Worm (Caenorhabditis elegans) whole organism, young adult: ENCODE data around the gene F48E8.8.

Experiments
- B0035.1 ChIP-seq: sonication (generic microtip); optimal IDR thresholded peaks from 2 replicates; lab custom pipeline; 2016; ENCODE audit warnings: missing genetic modification characterization, mild to moderate bottlenecking, missing compliant biosample characterization, missing genotype, missing genetic modification reagents
- D2030.7 ChIP-seq: fragments of 200-800 bp; sonication (Bioruptor generic); IDR thresholded peaks from 2 replicates; pipeline ENCODE4 v1.3.6; 2022; ENCODE audit warnings: missing genetic modification reagents, missing genetic modification characterization, missing compliant biosample characterization
- F10E7.11 ChIP-seq: sonication (generic microtip); optimal IDR thresholded peaks from 2 replicates; lab custom pipeline; 2017; ENCODE audit warnings: mild to moderate bottlenecking, missing genetic modification characterization, moderate library complexity, missing compliant biosample characterization
- F33H1.4 ChIP-seq: fragments of 200-800 bp; sonication (Bioruptor generic); IDR thresholded peaks from 2 replicates; pipeline ENCODE4 v1.3.6; 2022; ENCODE audit warnings: missing genetic modification reagents, missing genetic modification characterization, missing compliant biosample characterization
- F39B2.1 ChIP-seq: fragments of 200-800 bp; sonication (Bioruptor generic); IDR thresholded peaks from 2 replicates; pipeline ENCODE4 v1.3.6; 2022; ENCODE audit warnings: missing genetic modification reagents, missing genetic modification characterization, missing compliant biosample characterization
- F49E8.2 ChIP-seq: sonication (generic microtip); optimal IDR thresholded peaks from 3 replicates; lab custom pipeline; 2017; ENCODE audit warnings: missing genetic modification characterization, mild to moderate bottlenecking, missing compliant biosample characterization, antibody characterized with exemption, moderate library complexity; ENCODE audit not compliant: insufficient read depth
- akir-1 ChIP-seq: fragments of 200-800 bp; sonication (Bioruptor generic); optimal IDR thresholded peaks from 2 replicates; lab custom pipeline; 2018; ENCODE audit warnings: mild to moderate bottlenecking, missing genetic modification characterization, moderate library complexity, missing compliant biosample characterization
- ama-1 ChIP-seq, 3 experiments: fragments of 150-350 bp in 1 of 3; sonication (generic microtip) in 2 of 3; optimal IDR thresholded peaks; 2 replicates each; lab custom pipeline; 2014 to 2018; ENCODE audit warnings: missing biosample characterization in 2 of 3, missing genetic modification characterization in 2 of 3, missing genetic modification reagents in 2 of 3
- attf-5 ChIP-seq: fragments of 200-800 bp; sonication (Bioruptor generic); optimal IDR thresholded peaks from 2 replicates; lab custom pipeline; 2018; ENCODE audit warnings: mild to moderate bottlenecking, missing genetic modification characterization, missing compliant biosample characterization
- attf-6 ChIP-seq: fragments of 200-800 bp; sonication (Bioruptor generic); IDR thresholded peaks from 2 replicates; pipeline ENCODE4 v1.3.6; 2022; ENCODE audit warnings: missing genetic modification reagents, missing genetic modification characterization, missing compliant biosample characterization
- bed-1 ChIP-seq: fragments of 200-800 bp; sonication (Bioruptor generic); IDR thresholded peaks from 2 replicates; pipeline ENCODE4 v1.3.6; 2022; ENCODE audit warnings: missing genetic modification reagents, missing genetic modification characterization, missing compliant biosample characterization
- cebp-1 ChIP-seq, 2 experiments: fragments of 200-800 bp in 1 of 2; sonication (Bioruptor generic) in 1 of 2; sonication (generic microtip) in 1 of 2; IDR thresholded peaks in 1 of 2; optimal IDR thresholded peaks in 1 of 2; 2 replicates each; pipeline versions ENCODE4 v1.3.6 to Lab custom; 2017 to 2022; ENCODE audit warnings: missing compliant biosample characterization in 2 of 2, missing genetic modification characterization in 2 of 2, mild to moderate bottlenecking in 1 of 2, missing genetic modification reagents in 1 of 2, moderate library complexity in 1 of 2
- ceh-27 ChIP-seq: fragments of 200-800 bp; sonication (Bioruptor generic); optimal IDR thresholded peaks from 2 replicates; lab custom pipeline; 2018; ENCODE audit warnings: mild to moderate bottlenecking, missing genetic modification characterization, moderate library complexity, missing compliant biosample characterization
- ceh-79 ChIP-seq: sonication (generic microtip); optimal IDR thresholded peaks from 2 replicates; lab custom pipeline; 2017; ENCODE audit warnings: mild to moderate bottlenecking, missing genetic modification characterization, missing compliant biosample characterization
- ceh-91 ChIP-seq: fragments of 200-800 bp; sonication (Bioruptor generic); IDR thresholded peaks from 2 replicates; pipeline ENCODE4 v1.3.6; 2022; ENCODE audit warnings: missing genetic modification reagents, missing genetic modification characterization, missing compliant biosample characterization
- chd-7 ChIP-seq: sonication (generic microtip); optimal IDR thresholded peaks from 2 replicates; lab custom pipeline; 2016; ENCODE audit warnings: mild to moderate bottlenecking, missing genetic modification characterization, moderate library complexity, missing compliant biosample characterization
- dpl-1 ChIP-seq: fragments of 150-350 bp; optimal IDR thresholded peaks from 2 replicates; lab custom pipeline; 2014; ENCODE audit warnings: missing biosample characterization, missing genetic modification reagents, missing genetic modification characterization
- egl-44 ChIP-seq: fragments of 200-800 bp; sonication (Bioruptor generic); IDR thresholded peaks from 2 replicates; pipeline ENCODE4 v1.3.6; 2022; ENCODE audit warnings: missing genetic modification reagents, missing genetic modification characterization, missing compliant biosample characterization
- gei-17 ChIP-seq: fragments of 200-800 bp; sonication (Bioruptor generic); optimal IDR thresholded peaks from 2 replicates; lab custom pipeline; 2018; ENCODE audit warnings: mild to moderate bottlenecking, missing genetic modification characterization, missing compliant biosample characterization
- hlh-26 ChIP-seq: fragments of 200-800 bp; sonication (Bioruptor generic); conservative IDR thresholded peaks from 2 replicates; pipeline ENCODE4 v1.3.6; 2022; ENCODE audit warnings: missing genetic modification reagents, missing genetic modification characterization, missing compliant biosample characterization
- hsf-1 ChIP-seq: fragments of 200-800 bp; sonication (Bioruptor generic); IDR thresholded peaks from 2 replicates; pipeline ENCODE4 v1.3.6; 2022; ENCODE audit warnings: missing genetic modification reagents, missing genetic modification characterization, missing compliant biosample characterization
- let-526 ChIP-seq: fragments of 200-800 bp; sonication (Bioruptor generic); IDR thresholded peaks from 2 replicates; pipeline ENCODE4 v1.3.6; 2022; ENCODE audit warnings: missing genetic modification reagents, missing genetic modification characterization, missing compliant biosample characterization
- madf-10 ChIP-seq: sonication (generic microtip); optimal IDR thresholded peaks from 2 replicates; lab custom pipeline; 2016; ENCODE audit warnings: mild to moderate bottlenecking, missing genetic modification characterization, missing compliant biosample characterization
- mes-4 ChIP-seq: sonication (generic microtip); optimal IDR thresholded peaks from 2 replicates; lab custom pipeline; 2016; ENCODE audit warnings: missing genotype, missing genetic modification characterization, missing compliant biosample characterization
- mxl-1 ChIP-seq: sonication (generic microtip); optimal IDR thresholded peaks from 2 replicates; lab custom pipeline; 2016; ENCODE audit warnings: missing genetic modification characterization, missing compliant biosample characterization
- nfya-1 ChIP-seq: sonication (generic microtip); optimal IDR thresholded peaks from 2 replicates; lab custom pipeline; 2017; ENCODE audit warnings: antibody characterized with exemption, missing compliant biosample characterization, missing genetic modification characterization, borderline replicate concordance; ENCODE audit not compliant: insufficient read depth
- nfyb-1 ChIP-seq: fragments of 200-800 bp; sonication (Bioruptor generic); IDR thresholded peaks from 2 replicates; pipeline ENCODE4 v1.3.6; 2022; ENCODE audit warnings: missing genetic modification reagents, missing genetic modification characterization, missing compliant biosample characterization
- nhr-120 ChIP-seq: fragments of 200-800 bp; sonication (Bioruptor generic); IDR thresholded peaks from 2 replicates; pipeline ENCODE4 v1.3.6; 2022; ENCODE audit warnings: missing genetic modification characterization, missing compliant biosample characterization
- nhr-80 ChIP-seq: sonication (generic microtip); optimal IDR thresholded peaks from 2 replicates; lab custom pipeline; 2016; ENCODE audit warnings: missing genetic modification characterization, missing compliant biosample characterization
- nhr-90 ChIP-seq: sonication (generic microtip); optimal IDR thresholded peaks from 2 replicates; lab custom pipeline; 2016; ENCODE audit warnings: missing genotype, mild to moderate bottlenecking, missing genetic modification characterization, missing compliant biosample characterization
- pha-4 ChIP-seq: fragments of 150-350 bp; sonication (generic microtip); optimal IDR thresholded peaks from 2 replicates; lab custom pipeline; 2014; ENCODE audit warnings: missing biosample characterization, missing genetic modification reagents, missing genetic modification characterization
- rpc-1 ChIP-seq, 2 experiments: fragments of 150-350 bp in 1 of 2; sonication (generic microtip) in 1 of 2; optimal IDR thresholded peaks; 2 replicates each; lab custom pipeline; 2014 to 2018; ENCODE audit warnings: missing biosample characterization in 1 of 2, missing genetic modification characterization in 1 of 2, missing genetic modification reagents in 1 of 2, missing genotype in 1 of 2
- snpc-1.3 ChIP-seq: sonication (generic microtip); optimal IDR thresholded peaks from 2 replicates; lab custom pipeline; 2017; ENCODE audit warnings: missing genetic modification characterization, mild to moderate bottlenecking, missing compliant biosample characterization, antibody characterized with exemption, moderate library complexity, missing genotype, missing genetic modification reagents; ENCODE audit not compliant: insufficient read depth
- somi-1 ChIP-seq: fragments of 200-800 bp; sonication (Bioruptor generic); optimal IDR thresholded peaks from 2 replicates; lab custom pipeline; 2018; ENCODE audit warnings: mild to moderate bottlenecking, missing genetic modification characterization, missing compliant biosample characterization
- sptf-2 ChIP-seq: fragments of 200-800 bp; sonication (Bioruptor generic); optimal IDR thresholded peaks from 2 replicates; lab custom pipeline; 2018; ENCODE audit warnings: mild to moderate bottlenecking, missing genetic modification characterization, missing compliant biosample characterization
- unc-62 ChIP-seq: fragments of 150-350 bp; optimal IDR thresholded peaks from 2 replicates; lab custom pipeline; 2014; ENCODE audit warnings: missing biosample characterization, missing genetic modification reagents, missing genetic modification characterization
- zfh-2 ChIP-seq: fragments of 200-800 bp; sonication (Bioruptor generic); conservative IDR thresholded peaks from 2 replicates; pipeline ENCODE4 v1.3.6; 2022; ENCODE audit warnings: missing genetic modification reagents, missing genetic modification characterization, missing compliant biosample characterization
- ztf-18 ChIP-seq: sonication (generic microtip); optimal IDR thresholded peaks from 2 replicates; lab custom pipeline; 2016; ENCODE audit warnings: missing genotype, mild to moderate bottlenecking, missing genetic modification characterization, missing compliant biosample characterization
- ztf-28 ChIP-seq: fragments of 200-800 bp; sonication (Bioruptor generic); IDR thresholded peaks from 2 replicates; pipeline ENCODE4 v1.3.6; 2022; ENCODE audit warnings: missing genetic modification reagents, missing genetic modification characterization, missing compliant biosample characterization
- ztf-3 ChIP-seq: fragments of 200-800 bp; sonication (Bioruptor generic); optimal IDR thresholded peaks from 2 replicates; lab custom pipeline; 2018; ENCODE audit warnings: mild to moderate bottlenecking, missing genetic modification characterization, missing compliant biosample characterization

F48E8.8 gene

ce11 chrIII:5478011-5478410 lies 28.4 kb upstream of the F48E8.8 start, which contains the start of gene R02F2.10:
R02F2.10 (plus strand) TSS chrIII:5478311.
- TF ChIP-seq somi-1 (GFP tag; lab: Kevin White, UChicago) (no peak), ama-1 (optimal IDR thresholded peaks at IDR 0.05; lab: Kevin White, UChicago) (no peak), ama-1 (GFP tag; optimal IDR thresholded peaks at IDR 0.05; lab: Kevin White, UChicago) (no peak), nhr-80 (no peak), attf-6 (GFP tag; lab: Robert Waterston, UW) (no peak), ztf-3 (GFP tag; lab: Kevin White, UChicago) (no peak), bed-1 (GFP tag; lab: Robert Waterston, UW) (no peak), mxl-1 (tag; lab: Kevin White, UChicago) (no peak), ztf-28 (GFP tag; lab: Robert Waterston, UW) (no peak)

- TF ChIP-seq chd-7 (tag; lab: Kevin White, UChicago), result no peak
- no peak for TF ChIP-seq ceh-79 (tag; lab: Kevin White, UChicago)
- no peak for TF ChIP-seq cebp-1 (GFP tag; IDR thresholded peaks at IDR 0.05; lab: Robert Waterston, UW)
- TF ChIP-seq cebp-1 (tag; optimal IDR thresholded peaks at IDR 0.05; lab: Kevin White, UChicago), result no peak
- no peak for TF ChIP-seq dpl-1
- TF ChIP-seq ceh-27 (GFP tag; lab: Kevin White, UChicago), result no peak
- no peak for TF ChIP-seq madf-10
- no peak for TF ChIP-seq sptf-2 (GFP tag; lab: Kevin White, UChicago)
- TF ChIP-seq mes-4, result no peak
- TF ChIP-seq snpc-1.3, result no peak
- TF ChIP-seq nhr-120 (GFP tag; lab: Robert Waterston, UW), result no peak
- TF ChIP-seq F33H1.4 (GFP tag; lab: Robert Waterston, UW), result no peak
- TF ChIP-seq, all 124 proteins: peak for 0
Measured at ce11 chrIII:5474176-5474575, 24.6 kb upstream of the F48E8.8 start, which contains the start of gene lon-1. lon-1 (plus strand) TSS chrIII:5474476.

ce11 chrIII:5472693-5473092 lies 23.1 kb upstream of the F48E8.8 start:
- TF ChIP-seq nhr-90 (tag; lab: Kevin White, UChicago) (no peak), hlh-26 (GFP tag; lab: Robert Waterston, UW) (no peak), dpl-1 (no peak), B0035.1 (tag; lab: Kevin White, UChicago) (no peak), F10E7.11 (no peak), zfh-2 (GFP tag; lab: Robert Waterston, UW) (0 out of 2 replicates have a peak, but pooled peaks have one; percentile 18), ztf-18 (no peak), egl-44 (GFP tag; lab: Robert Waterston, UW) (no peak), ceh-91 (GFP tag; lab: Robert Waterston, UW) (no peak)

- TF ChIP-seq F39B2.1 (GFP tag; lab: Robert Waterston, UW), result no peak
- peak; percentile 72; the same call in 1 of the 2 replicates for TF ChIP-seq nfyb-1 (GFP tag; lab: Robert Waterston, UW)
Measured at ce11 chrIII:5469090-5469489, 19.5 kb upstream of the F48E8.8 start.

- TF ChIP-seq nhr-120 (GFP tag; lab: Robert Waterston, UW), result no peak
- TF ChIP-seq ztf-28 (GFP tag; lab: Robert Waterston, UW), result no peak
- no peak for TF ChIP-seq rpc-1 (optimal IDR thresholded peaks at IDR 0.05; lab: Kevin White, UChicago)
- TF ChIP-seq rpc-1 (tag; optimal IDR thresholded peaks at IDR 0.05; lab: Kevin White, UChicago), result no peak
- no peak for TF ChIP-seq pha-4 (tag; lab: Kevin White, UChicago)
- no peak for TF ChIP-seq ceh-91 (GFP tag; lab: Robert Waterston, UW)
- no peak for TF ChIP-seq gei-17 (GFP tag; lab: Kevin White, UChicago)
- TF ChIP-seq B0035.1 (tag; lab: Kevin White, UChicago), result no peak
- no peak for TF ChIP-seq sptf-2 (GFP tag; lab: Kevin White, UChicago)
- TF ChIP-seq zfh-2 (GFP tag; lab: Robert Waterston, UW), result no peak
- TF ChIP-seq D2030.7 (GFP tag; lab: Robert Waterston, UW), result no peak
- TF ChIP-seq let-526 (GFP tag; lab: Robert Waterston, UW), result no peak
- TF ChIP-seq F49E8.2 (tag; lab: Kevin White, UChicago), result no peak
- no peak for TF ChIP-seq hlh-26 (GFP tag; lab: Robert Waterston, UW)
- no peak for TF ChIP-seq cebp-1 (GFP tag; IDR thresholded peaks at IDR 0.05; lab: Robert Waterston, UW)
- no peak for TF ChIP-seq cebp-1 (tag; optimal IDR thresholded peaks at IDR 0.05; lab: Kevin White, UChicago)
- no peak for TF ChIP-seq unc-62
- no peak for TF ChIP-seq akir-1
- no peak for TF ChIP-seq hsf-1 (GFP tag; lab: Robert Waterston, UW)
- no peak for TF ChIP-seq attf-5 (GFP tag; lab: Kevin White, UChicago)
- no peak for TF ChIP-seq nfya-1 (tag; lab: Kevin White, UChicago)
Measured at ce11 chrIII:5464850-5465249, 15.2 kb upstream of the F48E8.8 start.
